Worm (Caenorhabditis elegans): Measurements from ENCODE around the gene C27F2.10.

DNA sequence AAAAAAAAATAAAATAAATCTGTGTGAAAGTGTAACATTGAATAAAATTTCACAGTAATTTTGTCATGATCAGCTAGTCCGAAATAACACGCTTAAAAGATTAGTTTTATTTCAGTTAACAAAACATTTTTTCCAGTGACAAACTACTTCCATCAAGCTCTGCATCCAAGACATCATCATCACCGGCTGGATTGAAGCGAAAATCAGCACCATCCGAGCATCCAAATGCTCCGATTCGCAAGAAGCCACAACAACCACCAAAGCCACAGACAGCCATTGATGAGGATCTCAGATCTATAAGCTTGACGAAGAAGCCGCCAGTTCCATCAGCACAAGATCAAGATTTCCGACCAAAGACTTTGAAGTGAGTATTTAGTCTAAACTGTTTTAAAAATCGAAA is 40.5 kb upstream of the C27F2.10 start:
- TF ChIP-seq lsy-2 (tag; optimal IDR thresholded peaks at IDR 0.05), result no peak
- TF ChIP-seq mdl-1 (tag; optimal IDR thresholded peaks at IDR 0.05), result no peak
- TF ChIP-seq egl-27 (tag; optimal IDR thresholded peaks at IDR 0.05), result no peak
- no peak for TF ChIP-seq ztf-11 (tag; optimal IDR thresholded peaks at IDR 0.05)
- TF ChIP-seq ZK546.5 (tag; optimal IDR thresholded peaks at IDR 0.05), result no peak
- no peak for TF ChIP-seq lin-39 (tag; optimal IDR thresholded peaks at IDR 0.05)
- TF ChIP-seq sem-4 (tag; optimal IDR thresholded peaks at IDR 0.05), result no peak
- no peak for TF ChIP-seq elt-3 (tag; optimal IDR thresholded peaks at IDR 0.05)
- no peak for TF ChIP-seq dmd-4 (tag; optimal IDR thresholded peaks at IDR 0.05)
- no peak for TF ChIP-seq snpc-4 (tag; optimal IDR thresholded peaks at IDR 0.05)
- TF ChIP-seq unc-62 (GFP tag; optimal IDR thresholded peaks at IDR 0.05), result no peak
- TF ChIP-seq elt-1 (tag; optimal IDR thresholded peaks at IDR 0.05), result no peak
- TF ChIP-seq zag-1 (tag; optimal IDR thresholded peaks at IDR 0.05), result no peak
- no peak for TF ChIP-seq sma-3 (GFP tag; optimal IDR thresholded peaks at IDR 0.05)
